Worm (Caenorhabditis elegans): ENCODE data around the gene F13D11.3.

DNA sequence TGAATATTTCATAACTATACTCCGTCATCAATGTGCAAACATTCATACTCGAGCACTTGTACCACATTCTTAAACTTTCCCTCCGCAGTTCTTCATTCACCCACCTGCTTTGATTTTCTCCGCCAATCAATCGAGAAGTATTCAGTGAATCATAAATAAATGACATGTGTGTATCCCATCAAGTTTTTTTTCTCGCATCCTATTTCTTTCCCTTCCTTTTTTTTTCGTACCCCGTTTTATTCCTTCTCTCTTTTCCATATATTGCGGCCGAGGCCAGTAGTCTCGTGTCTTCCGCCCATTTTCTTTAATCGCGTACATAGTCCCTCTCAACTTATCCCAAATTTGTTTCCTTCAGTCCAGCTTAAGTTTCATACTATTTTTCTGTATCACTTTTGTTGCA lies 43.0 kb upstream of the F13D11.3 start, which contains the start of gene atat-2:
- TF ChIP-seq tab-1 (GFP tag; IDR thresholded peaks at IDR 0.05) (no peak), ztf-29 (GFP tag; IDR thresholded peaks at IDR 0.05) (no peak), T22C8.4 (GFP tag; IDR thresholded peaks at IDR 0.05) (no peak)
